Fruit fly (Drosophila melanogaster) whole organism, embryonic: ENCODE data around the gene Ufsp2.
A peak's percentile ranks its signal among the peaks of the same experiment; 100 is the strongest.

Experiments
- Bteb2 ChIP-seq: fragments of 200-800 bp; sonication (Bioruptor generic); optimal IDR thresholded peaks from 2 replicates; lab custom pipeline; 2016; ENCODE audit warnings: missing biosample characterization, missing genetic modification characterization
- CG1024 ChIP-seq: fragments of 200-800 bp; sonication (Bioruptor generic); IDR thresholded peaks from 2 replicates; pipeline ENCODE4 v1.3.6; 2022; ENCODE audit warnings: missing biosample characterization, missing genetic modification characterization
- CG10267 ChIP-seq: fragments of 200-800 bp; sonication (Bioruptor generic); optimal IDR thresholded peaks from 2 replicates; lab custom pipeline; 2018; ENCODE audit warnings: missing biosample characterization, mild to moderate bottlenecking, missing genetic modification characterization, moderate library complexity
- CG10274 ChIP-seq: fragments of 200-800 bp; sonication (Bioruptor generic); optimal IDR thresholded peaks from 3 replicates; lab custom pipeline; 2017; ENCODE audit warnings: missing biosample characterization, mild to moderate bottlenecking, missing genetic modification characterization
- CG10979 ChIP-seq: fragments of 200-800 bp; sonication (Bioruptor generic); optimal IDR thresholded peaks from 2 replicates; lab custom pipeline; 2018; ENCODE audit warnings: missing biosample characterization, mild to moderate bottlenecking, missing genetic modification characterization, moderate library complexity
- CG11085 ChIP-seq: fragments of 200-800 bp; sonication (Bioruptor generic); IDR thresholded peaks from 2 replicates; pipeline ENCODE4 v1.3.6; 2022; ENCODE audit warnings: missing biosample characterization, missing genetic modification characterization
- CG13775 ChIP-seq: fragments of 200-800 bp; sonication (Bioruptor generic); optimal IDR thresholded peaks from 3 replicates; lab custom pipeline; 2017; ENCODE audit warnings: missing biosample characterization, mild to moderate bottlenecking, missing genetic modification characterization
- CG13894 ChIP-seq: fragments of 200-800 bp; sonication (Bioruptor generic); optimal IDR thresholded peaks from 3 replicates; lab custom pipeline; 2018; ENCODE audit warnings: missing biosample characterization, mild to moderate bottlenecking, missing genetic modification characterization, moderate library complexity
- CG17186 ChIP-seq: fragments of 200-800 bp; sonication (Bioruptor generic); optimal IDR thresholded peaks from 3 replicates; lab custom pipeline; 2017; ENCODE audit warnings: missing biosample characterization, missing genetic modification reagents, missing genetic modification characterization
- CG18262 ChIP-seq: fragments of 200-800 bp; optimal IDR thresholded peaks from 3 replicates; lab custom pipeline; 2019; ENCODE audit warnings: missing biosample characterization, mild to moderate bottlenecking, missing genetic modification characterization, moderate library complexity
- CG18599 ChIP-seq: fragments of 200-800 bp; sonication (Bioruptor generic); optimal IDR thresholded peaks from 3 replicates; lab custom pipeline; 2017; ENCODE audit warnings: missing biosample characterization, missing genetic modification characterization, mild to moderate bottlenecking, moderate library complexity, missing genetic modification reagents
- CG18764 ChIP-seq: fragments of 200-800 bp; sonication (Bioruptor generic); optimal IDR thresholded peaks from 3 replicates; lab custom pipeline; 2016; ENCODE audit warnings: missing biosample characterization, missing genetic modification characterization
- CG31388 ChIP-seq: fragments of 200-800 bp; sonication (Bioruptor generic); optimal IDR thresholded peaks from 2 replicates; lab custom pipeline; 2016; ENCODE audit warnings: missing biosample characterization, missing genetic modification characterization
- CG4360 ChIP-seq: fragments of 200-800 bp; sonication (Bioruptor generic); IDR thresholded peaks from 2 replicates; pipeline ENCODE4 v1.3.6; 2022; ENCODE audit warnings: missing biosample characterization, missing genetic modification characterization
- CG5245 ChIP-seq: fragments of 200-800 bp; sonication (Bioruptor generic); optimal IDR thresholded peaks from 3 replicates; lab custom pipeline; 2016; ENCODE audit warnings: missing biosample characterization, missing genetic modification characterization
- CG7987 ChIP-seq: fragments of 200-800 bp; sonication (Bioruptor generic); optimal IDR thresholded peaks from 2 replicates; lab custom pipeline; 2018; ENCODE audit warnings: missing biosample characterization, mild to moderate bottlenecking, missing genetic modification characterization, moderate library complexity
- CG8281 ChIP-seq: fragments of 200-800 bp; sonication (Bioruptor generic); optimal IDR thresholded peaks from 2 replicates; lab custom pipeline; 2018; ENCODE audit warnings: missing biosample characterization, mild to moderate bottlenecking, missing genetic modification characterization, moderate library complexity
- CG9817 ChIP-seq: fragments of 200-800 bp; sonication (Bioruptor generic); optimal IDR thresholded peaks from 2 replicates; lab custom pipeline; 2018; ENCODE audit warnings: missing biosample characterization, mild to moderate bottlenecking, missing genetic modification characterization, moderate library complexity
- Doc2 ChIP-seq: fragments of 200-800 bp; sonication (Bioruptor generic); IDR thresholded peaks from 2 replicates; pipeline ENCODE4 v1.3.6; 2022; ENCODE audit warnings: missing biosample characterization, missing genetic modification characterization
- Ets65A ChIP-seq: fragments of 200-800 bp; sonication (Bioruptor generic); peaks from one replicate; lab custom pipeline; 2016; ENCODE audit warnings: missing biosample characterization, missing genetic modification characterization
- Fer3 ChIP-seq: fragments of 200-800 bp; sonication (Bioruptor generic); optimal IDR thresholded peaks from 2 replicates; lab custom pipeline; 2018; ENCODE audit warnings: missing biosample characterization, mild to moderate bottlenecking, missing genetic modification characterization, moderate library complexity
- HLH54F ChIP-seq: fragments of 200-800 bp; sonication (Bioruptor generic); optimal IDR thresholded peaks from 3 replicates; lab custom pipeline; 2016; ENCODE audit warnings: missing biosample characterization, missing genetic modification characterization
- Jarid2 ChIP-seq: fragments of 200-800 bp; sonication (Bioruptor generic); optimal IDR thresholded peaks from 3 replicates; lab custom pipeline; 2017; ENCODE audit warnings: mild to moderate bottlenecking, missing biosample characterization, missing genetic modification reagents, missing genetic modification characterization
- Kr ChIP-seq: fragments of 200-800 bp; sonication (Bioruptor generic); optimal IDR thresholded peaks from 2 replicates; lab custom pipeline; 2017; ENCODE audit warnings: missing biosample characterization, mild to moderate bottlenecking, missing genetic modification characterization
- Max ChIP-seq: fragments of 200-800 bp; sonication (Bioruptor generic); optimal IDR thresholded peaks from 2 replicates; lab custom pipeline; 2016; ENCODE audit warnings: missing biosample characterization, mild to moderate bottlenecking, missing genetic modification characterization
- Oaz ChIP-seq: fragments of 200-800 bp; sonication (Bioruptor generic); IDR thresholded peaks from 2 replicates; pipeline ENCODE4 v1.3.6; 2022; ENCODE audit warnings: missing biosample characterization, missing genetic modification characterization
- Opbp ChIP-seq: fragments of 200-800 bp; sonication (Bioruptor generic); IDR thresholded peaks from 3 replicates; pipeline ENCODE4 v1.3.6; 2022; ENCODE audit warnings: missing biosample characterization, missing genetic modification characterization; ENCODE audit not compliant: partially characterized antibody
- PHDP ChIP-seq: fragments of 200-800 bp; sonication (Bioruptor generic); optimal IDR thresholded peaks from 3 replicates; lab custom pipeline; 2018; ENCODE audit warnings: missing biosample characterization, mild to moderate bottlenecking, missing genetic modification characterization, moderate library complexity
- Side ChIP-seq: fragments of 200-800 bp; sonication (Bioruptor generic); optimal IDR thresholded peaks from 2 replicates; lab custom pipeline; 2016; ENCODE audit warnings: missing biosample characterization, missing genetic modification characterization
- Sry-β ChIP-seq: fragments of 200-800 bp; sonication (Bioruptor generic); optimal IDR thresholded peaks from 2 replicates; lab custom pipeline; 2018; ENCODE audit warnings: missing biosample characterization, mild to moderate bottlenecking, missing genetic modification characterization, moderate library complexity
- aop ChIP-seq: fragments of 200-800 bp; sonication (Bioruptor generic); IDR thresholded peaks from 2 replicates; pipeline ENCODE4 v1.3.6; 2022; ENCODE audit warnings: missing biosample characterization, missing genetic modification characterization
- cg ChIP-seq: fragments of 200-800 bp; sonication (Bioruptor generic); optimal IDR thresholded peaks from 3 replicates; lab custom pipeline; 2019; ENCODE audit warnings: missing biosample characterization, mild to moderate bottlenecking, missing genetic modification characterization, moderate library complexity
- crc ChIP-seq: fragments of 200-800 bp; sonication (Bioruptor generic); optimal IDR thresholded peaks from 2 replicates; lab custom pipeline; 2016; ENCODE audit warnings: missing biosample characterization, missing genetic modification characterization
- ems ChIP-seq: fragments of 200-800 bp; sonication (Bioruptor generic); optimal IDR thresholded peaks from 3 replicates; lab custom pipeline; 2016; ENCODE audit warnings: missing biosample characterization, missing genetic modification characterization
- esg ChIP-seq: fragments of 200-800 bp; sonication (Bioruptor generic); conservative IDR thresholded peaks from 2 replicates; pipeline ENCODE4 v1.3.6; 2022; ENCODE audit warnings: missing biosample characterization, missing genetic modification characterization
- gce ChIP-seq: fragments of 200-800 bp; sonication (Bioruptor generic); IDR thresholded peaks from 3 replicates; pipeline ENCODE4 v1.3.6; 2022; ENCODE audit warnings: missing biosample characterization, missing genetic modification characterization
- gem ChIP-seq: fragments of 200-800 bp; sonication (Bioruptor generic); optimal IDR thresholded peaks from 2 replicates; lab custom pipeline; 2019; ENCODE audit warnings: missing biosample characterization, mild to moderate bottlenecking, missing genetic modification characterization, moderate library complexity
- ken ChIP-seq: fragments of 200-800 bp; sonication (Bioruptor generic); IDR thresholded peaks from 3 replicates; pipeline ENCODE4 v1.3.6; 2022; ENCODE audit warnings: missing biosample characterization, missing genetic modification characterization
- kni ChIP-seq: fragments of 200-800 bp; sonication (Bioruptor generic); optimal IDR thresholded peaks from 3 replicates; lab custom pipeline; 2017; ENCODE audit warnings: mild to moderate bottlenecking, missing biosample characterization, missing genetic modification reagents, missing genetic modification characterization
- lov ChIP-seq, 2 experiments: fragments of 200-800 bp in 1 of 2; fragments of >200 bp in 1 of 2; sonication (Bioruptor generic) in 1 of 2; IDR thresholded peaks in 1 of 2; optimal IDR thresholded peaks in 1 of 2; 2 replicates in 1 of 2; 3 replicates in 1 of 2; pipeline versions ENCODE4 v1.3.6 to Lab custom; 2017 to 2022; ENCODE audit warnings: missing biosample characterization in 1 of 2, missing genetic modification characterization in 1 of 2
- row ChIP-seq: fragments of 200-800 bp; sonication (Bioruptor generic); IDR thresholded peaks from 3 replicates; pipeline ENCODE4 v1.3.6; 2022; ENCODE audit warnings: missing biosample characterization, missing genetic modification characterization
- sc ChIP-seq, 3 experiments: fragments of >200 bp in 2 of 3; fragments of 200-800 bp in 1 of 3; sonication (Bioruptor generic) in 1 of 3; optimal IDR thresholded peaks; 2 replicates in 2 of 3; 3 replicates in 1 of 3; lab custom pipeline; 2017; ENCODE audit warnings: mild to moderate bottlenecking in 1 of 3, missing biosample characterization in 1 of 3, missing genetic modification characterization in 1 of 3, missing genetic modification reagents in 1 of 3
- so ChIP-seq: fragments of 200-800 bp; sonication (Bioruptor generic); IDR thresholded peaks from 3 replicates; pipeline ENCODE4 v1.3.6; 2022; ENCODE audit warnings: missing biosample characterization, missing genetic modification characterization
- stc ChIP-seq: fragments of 200-800 bp; sonication (Bioruptor generic); IDR thresholded peaks from 2 replicates; pipeline ENCODE4 v1.3.6; 2022; ENCODE audit warnings: missing biosample characterization, missing genetic modification characterization
- unc-4 ChIP-seq: fragments of 200-800 bp; sonication (Bioruptor generic); IDR thresholded peaks from 2 replicates; pipeline ENCODE4 v1.3.6; 2022; ENCODE audit warnings: missing biosample characterization, missing genetic modification characterization; ENCODE audit not compliant: partially characterized antibody
- wor ChIP-seq: fragments of 200-800 bp; sonication (Bioruptor generic); IDR thresholded peaks from 2 replicates; pipeline ENCODE4 v1.3.6; 2022; ENCODE audit warnings: missing biosample characterization, missing genetic modification characterization
- z ChIP-seq: fragments of 200-800 bp; sonication (Bioruptor generic); IDR thresholded peaks from 3 replicates; pipeline ENCODE4 v1.3.6; 2022; ENCODE audit warnings: missing biosample characterization, missing genetic modification characterization
- zf30C ChIP-seq: fragments of 200-800 bp; sonication (Bioruptor generic); optimal IDR thresholded peaks from 3 replicates; lab custom pipeline; 2018; ENCODE audit warnings: missing biosample characterization, mild to moderate bottlenecking, missing genetic modification characterization

Ufsp2 gene

DNA sequence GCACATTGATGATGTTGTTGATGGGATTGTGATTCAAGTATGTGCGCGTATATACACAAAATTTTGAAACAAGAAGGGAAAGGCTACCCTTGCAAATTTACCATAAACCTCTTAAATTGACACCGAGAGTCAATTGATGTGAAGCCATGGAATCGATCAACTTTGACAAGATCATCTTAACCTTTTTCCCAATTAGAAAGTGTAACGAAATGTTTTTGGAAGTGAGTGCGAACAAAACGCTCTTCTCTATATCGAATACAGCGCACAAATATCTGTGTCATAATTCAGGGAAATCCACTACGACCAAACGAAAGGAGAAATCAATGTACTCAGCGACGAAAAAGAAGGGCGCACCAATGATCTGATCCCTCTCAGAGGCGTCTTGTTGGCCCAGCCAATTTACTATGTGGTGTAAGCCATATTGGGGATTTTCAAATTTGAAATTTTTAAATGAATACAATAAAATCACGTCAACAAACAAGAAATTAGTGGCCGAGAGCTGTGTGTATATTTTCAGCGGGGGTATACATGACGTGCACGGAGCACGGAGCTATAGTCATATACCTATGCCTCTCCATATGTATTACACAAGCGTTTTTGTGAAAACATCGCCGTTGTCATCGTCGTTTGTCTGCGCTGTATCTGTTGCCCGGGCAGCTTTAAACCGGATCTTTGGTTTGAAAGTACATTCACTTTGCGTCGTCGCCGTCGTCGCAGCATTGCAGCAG lies 42.8 kb upstream of the Ufsp2 start (continued):
- TF ChIP-seq CG4360 (GFP tag; lab: Robert Waterston, UW) (0 out of 2 replicates have a peak, but pooled peaks have one; percentile 26), zf30C (GFP tag; lab: Kevin White, UChicago) (no peak), z (GFP tag; lab: Robert Waterston, UW) (no peak), cg (GFP tag; lab: Kevin White, UChicago) (no peak), row (GFP tag; lab: Robert Waterston, UW) (no peak; the same call in 1 of the 3 replicates), Side (GFP tag; lab: Kevin White, UChicago) (peak; percentile 47), crc (GFP tag; lab: Kevin White, UChicago) (no peak), Ets65A (GFP tag; lab: Kevin White, UChicago) (peak; percentile 85), sc (optimal IDR thresholded peaks at IDR 0.05; lab: Kevin White, UChicago) (no peak), sc (GFP tag; optimal IDR thresholded peaks at IDR 0.05; lab: Kevin White, UChicago) (no peak), CG5245 (GFP tag; lab: Kevin White, UChicago) (no peak), CG10267 (no peak), CG7987 (GFP tag; lab: Kevin White, UChicago) (peak; percentile 31), esg (peak; percentile 18; the same call in 1 of the 2 replicates), Oaz (no peak), Max (GFP tag; lab: Kevin White, UChicago) (peak; percentile 1), CG10274 (GFP tag; lab: Kevin White, UChicago) (peak; percentile 99), CG17186 (GFP tag; lab: Kevin White, UChicago) (peak; percentile 30), Opbp (GFP tag; lab: Robert Waterston, UW) (no peak), Fer3 (tag; lab: Kevin White, UChicago) (no peak), Kr (GFP tag; lab: Kevin White, UChicago) (no peak), Bteb2 (GFP tag; lab: Kevin White, UChicago) (no peak), aop (GFP tag; lab: Robert Waterston, UW) (no peak), CG8281 (tag; lab: Kevin White, UChicago) (peak; percentile 11), lov (optimal IDR thresholded peaks at IDR 0.05; lab: Kevin White, UChicago) (no peak), lov (GFP tag; IDR thresholded peaks at IDR 0.05; lab: Robert Waterston, UW) (no peak), stc (GFP tag; lab: Robert Waterston, UW) (peak; percentile 45), CG11085 (GFP tag; lab: Robert Waterston, UW) (no peak), Sry-β (no peak), gce (peak; percentile 8; the same call in 1 of the 3 replicates), Jarid2 (GFP tag; lab: Kevin White, UChicago) (no peak), kni (GFP tag; lab: Kevin White, UChicago) (no peak), CG13894 (tag; lab: Kevin White, UChicago) (no peak), so (GFP tag; lab: Robert Waterston, UW) (peak; percentile 71; the same call in 2 of the 3 replicates), gem (peak; percentile 45), ken (GFP tag; lab: Robert Waterston, UW) (peak; percentile 35; the same call in 1 of the 3 replicates), CG13775 (no peak), unc-4 (GFP tag; lab: Robert Waterston, UW) (no peak), PHDP (tag; lab: Kevin White, UChicago) (peak; percentile 33), CG18262 (peak; percentile 30), CG31388 (GFP tag; lab: Kevin White, UChicago) (peak; percentile 10), CG18599 (peak; percentile 35), Doc2 (no peak), CG10979 (peak; percentile 39), CG1024 (peak; percentile 49; the same call in 1 of the 2 replicates), HLH54F (GFP tag; lab: Kevin White, UChicago) (no peak), CG9817 (peak; percentile 28), wor (GFP tag; lab: Robert Waterston, UW) (no peak), CG18764 (no peak), ems (GFP tag; lab: Kevin White, UChicago) (peak; percentile 26)
